Fruit fly (Drosophila melanogaster) whole organism, embryonic: ENCODE data around the gene Zpr1.

Experiments
- Ada2b ChIP-seq: fragments of 200-800 bp; sonication (Bioruptor generic); IDR thresholded peaks from 2 replicates; pipeline ENCODE4 v1.3.6; 2022; ENCODE audit warnings: missing biosample characterization, missing genetic modification characterization
- B-H1 ChIP-seq: fragments of 200-800 bp; sonication (Bioruptor generic); IDR thresholded peaks from 3 replicates; pipeline ENCODE4 v1.3.6; 2022; ENCODE audit warnings: missing biosample characterization, missing genetic modification characterization
- BtbVII ChIP-seq: fragments of 200-800 bp; sonication (Bioruptor generic); optimal IDR thresholded peaks from 3 replicates; lab custom pipeline; 2017; ENCODE audit warnings: missing biosample characterization, mild to moderate bottlenecking, missing genetic modification characterization
- CG10209 ChIP-seq: fragments of 200-800 bp; sonication (Bioruptor generic); optimal IDR thresholded peaks from 3 replicates; lab custom pipeline; 2017; ENCODE audit warnings: missing biosample characterization, mild to moderate bottlenecking, missing genetic modification characterization, missing genetic modification reagents
- CG1024 ChIP-seq: fragments of 200-800 bp; sonication (Bioruptor generic); IDR thresholded peaks from 2 replicates; pipeline ENCODE4 v1.3.6; 2022; ENCODE audit warnings: missing biosample characterization, missing genetic modification characterization
- CG10462 ChIP-seq: fragments of 200-800 bp; sonication (Bioruptor generic); optimal IDR thresholded peaks from 2 replicates; lab custom pipeline; 2016; ENCODE audit warnings: missing biosample characterization, missing genetic modification characterization
- CG10979 ChIP-seq: fragments of 200-800 bp; sonication (Bioruptor generic); optimal IDR thresholded peaks from 2 replicates; lab custom pipeline; 2018; ENCODE audit warnings: missing biosample characterization, mild to moderate bottlenecking, missing genetic modification characterization, moderate library complexity
- CG1233 ChIP-seq: fragments of 200-800 bp; sonication (Bioruptor generic); optimal IDR thresholded peaks from 4 replicates; lab custom pipeline; 2018; ENCODE audit warnings: missing biosample characterization, mild to moderate bottlenecking, missing genetic modification characterization
- CG12391 ChIP-seq: fragments of 200-800 bp; sonication (Bioruptor generic); optimal IDR thresholded peaks from 3 replicates; lab custom pipeline; 2018; ENCODE audit warnings: missing biosample characterization, mild to moderate bottlenecking, missing genetic modification characterization, moderate library complexity
- CG12659 ChIP-seq: fragments of 200-800 bp; sonication (Bioruptor generic); optimal IDR thresholded peaks from 3 replicates; lab custom pipeline; 2017; ENCODE audit warnings: mild to moderate bottlenecking, missing biosample characterization, missing genetic modification reagents, missing genetic modification characterization
- CG17361 ChIP-seq: fragments of 200-800 bp; sonication (Bioruptor generic); IDR thresholded peaks from 3 replicates; pipeline ENCODE4 v1.3.6; 2022; ENCODE audit warnings: missing biosample characterization, missing genetic modification characterization
- CG17385 ChIP-seq: fragments of 200-800 bp; sonication (Bioruptor generic); optimal IDR thresholded peaks from 3 replicates; lab custom pipeline; 2018; ENCODE audit warnings: missing biosample characterization, mild to moderate bottlenecking, missing genetic modification characterization
- CG1792 ChIP-seq: fragments of 200-800 bp; sonication (Bioruptor generic); optimal IDR thresholded peaks from 2 replicates; lab custom pipeline; 2016; ENCODE audit warnings: missing biosample characterization, missing genetic modification characterization
- CG18262 ChIP-seq: fragments of 200-800 bp; optimal IDR thresholded peaks from 3 replicates; lab custom pipeline; 2019; ENCODE audit warnings: missing biosample characterization, mild to moderate bottlenecking, missing genetic modification characterization, moderate library complexity
- CG1832 ChIP-seq: fragments of 200-800 bp; sonication (Bioruptor generic); optimal IDR thresholded peaks from 2 replicates; lab custom pipeline; 2017; ENCODE audit warnings: missing biosample characterization, mild to moderate bottlenecking, missing genetic modification characterization, inconsistent platforms
- CG18619 ChIP-seq: fragments of 200-800 bp; sonication (Bioruptor generic); optimal IDR thresholded peaks from 3 replicates; lab custom pipeline; 2017; ENCODE audit warnings: missing biosample characterization, mild to moderate bottlenecking, missing genetic modification characterization
- CG2712 ChIP-seq: fragments of 200-800 bp; optimal IDR thresholded peaks from 3 replicates; lab custom pipeline; 2019; ENCODE audit warnings: missing biosample characterization, mild to moderate bottlenecking, missing genetic modification characterization, moderate library complexity
- CG30403 ChIP-seq: fragments of 200-800 bp; sonication (Bioruptor generic); optimal IDR thresholded peaks from 3 replicates; lab custom pipeline; 2016; ENCODE audit warnings: missing biosample characterization, missing genetic modification characterization
- CG3281 ChIP-seq: fragments of 200-800 bp; sonication (Bioruptor generic); optimal IDR thresholded peaks from 3 replicates; lab custom pipeline; 2017; ENCODE audit warnings: missing biosample characterization, mild to moderate bottlenecking, missing genetic modification characterization
- CG3726 ChIP-seq: fragments of 200-800 bp; sonication (Bioruptor generic); IDR thresholded peaks from 3 replicates; pipeline ENCODE4, ENCODE4 v1.3.6; 2022; ENCODE audit warnings: missing biosample characterization, missing genetic modification characterization
- CG4328 ChIP-seq: fragments of 200-800 bp; sonication (Bioruptor generic); optimal IDR thresholded peaks from 3 replicates; lab custom pipeline; 2017; ENCODE audit warnings: missing biosample characterization, missing genetic modification reagents, missing genetic modification characterization
- CG6254 ChIP-seq: fragments of 200-800 bp; sonication (Bioruptor generic); optimal IDR thresholded peaks from 3 replicates; lab custom pipeline; 2017; ENCODE audit warnings: mild to moderate bottlenecking, missing biosample characterization, missing genetic modification reagents, missing genetic modification characterization
- CG6765 ChIP-seq: fragments of 200-800 bp; sonication (Bioruptor generic); optimal IDR thresholded peaks from 3 replicates; lab custom pipeline; 2017; ENCODE audit warnings: missing biosample characterization, mild to moderate bottlenecking, missing genetic modification characterization
- CG8281 ChIP-seq: fragments of 200-800 bp; sonication (Bioruptor generic); optimal IDR thresholded peaks from 2 replicates; lab custom pipeline; 2018; ENCODE audit warnings: missing biosample characterization, mild to moderate bottlenecking, missing genetic modification characterization, moderate library complexity
- Doc3 ChIP-seq: fragments of 200-800 bp; sonication (Bioruptor generic); IDR thresholded peaks from 3 replicates; pipeline ENCODE4 v1.3.6; 2022; ENCODE audit warnings: missing biosample characterization, missing genetic modification characterization; ENCODE audit not compliant: partially characterized antibody
- Dp ChIP-seq: fragments of 200-800 bp; sonication (Bioruptor generic); optimal IDR thresholded peaks from 2 replicates; lab custom pipeline; 2018; ENCODE audit warnings: missing biosample characterization, mild to moderate bottlenecking, missing genetic modification characterization, moderate library complexity
- Hr3 ChIP-seq: fragments of 200-800 bp; sonication (Bioruptor generic); optimal IDR thresholded peaks from 3 replicates; lab custom pipeline; 2016; ENCODE audit warnings: missing biosample characterization, missing genetic modification characterization
- Hr51 ChIP-seq, 2 experiments: fragments of 200-800 bp; sonication (Bioruptor generic); optimal IDR thresholded peaks; 2 replicates in 1 of 2; 3 replicates in 1 of 2; lab custom pipeline; 2016 to 2018; ENCODE audit warnings: missing biosample characterization in 2 of 2, missing genetic modification characterization in 2 of 2, mild to moderate bottlenecking in 1 of 2, moderate library complexity in 1 of 2
- Nf-YC ChIP-seq: fragments of 200-800 bp; optimal IDR thresholded peaks from 3 replicates; lab custom pipeline; 2019; ENCODE audit warnings: missing biosample characterization, mild to moderate bottlenecking, missing genetic modification characterization, moderate library complexity
- Oli ChIP-seq: fragments of 200-800 bp; sonication (Bioruptor generic); optimal IDR thresholded peaks from 2 replicates; lab custom pipeline; 2018; ENCODE audit warnings: missing biosample characterization, mild to moderate bottlenecking, missing genetic modification characterization, moderate library complexity
- Xrp1 ChIP-seq: fragments of 200-800 bp; sonication (Bioruptor generic); IDR thresholded peaks from 2 replicates; pipeline ENCODE4 v1.3.6; 2022; ENCODE audit warnings: missing biosample characterization, missing genetic modification characterization
- cato ChIP-seq: fragments of 200-800 bp; sonication (Bioruptor generic); optimal IDR thresholded peaks from 2 replicates; lab custom pipeline; 2016; ENCODE audit warnings: missing biosample characterization, missing genetic modification characterization, borderline replicate concordance
- caup ChIP-seq: fragments of 200-800 bp; sonication (Bioruptor generic); optimal IDR thresholded peaks from 3 replicates; lab custom pipeline; 2017; ENCODE audit warnings: missing biosample characterization, mild to moderate bottlenecking, missing genetic modification characterization, moderate library complexity; ENCODE audit not compliant: severe bottlenecking
- croc ChIP-seq: fragments of 200-800 bp; sonication (Bioruptor generic); conservative IDR thresholded peaks from 3 replicates; pipeline ENCODE4 v1.3.6; 2022; ENCODE audit warnings: missing biosample characterization, missing genetic modification characterization
- crol ChIP-seq: fragments of 200-800 bp; sonication (Bioruptor generic); IDR thresholded peaks from 2 replicates; pipeline ENCODE4 v1.3.6; 2022; ENCODE audit warnings: missing biosample characterization, missing genetic modification characterization
- disco-r ChIP-seq: fragments of 200-800 bp; sonication (Bioruptor generic); optimal IDR thresholded peaks from 2 replicates; lab custom pipeline; 2016; ENCODE audit warnings: missing biosample characterization, missing genetic modification characterization
- esg ChIP-seq: fragments of 200-800 bp; sonication (Bioruptor generic); conservative IDR thresholded peaks from 2 replicates; pipeline ENCODE4 v1.3.6; 2022; ENCODE audit warnings: missing biosample characterization, missing genetic modification characterization
- fd102C ChIP-seq: fragments of 200-800 bp; sonication (Bioruptor generic); optimal IDR thresholded peaks from 2 replicates; lab custom pipeline; 2018; ENCODE audit warnings: missing biosample characterization, mild to moderate bottlenecking, missing genetic modification characterization, moderate library complexity
- ind ChIP-seq: fragments of 200-800 bp; sonication (Bioruptor generic); optimal IDR thresholded peaks from 3 replicates; lab custom pipeline; 2016; ENCODE audit warnings: missing biosample characterization, missing genetic modification characterization
- nau ChIP-seq: fragments of 200-800 bp; sonication (Bioruptor generic); optimal IDR thresholded peaks from 3 replicates; lab custom pipeline; 2017; ENCODE audit warnings: missing biosample characterization, mild to moderate bottlenecking, missing genetic modification characterization, missing genetic modification reagents
- pb ChIP-seq: fragments of 200-800 bp; sonication (Bioruptor generic); optimal IDR thresholded peaks from 3 replicates; lab custom pipeline; 2016; ENCODE audit warnings: missing biosample characterization, missing genetic modification characterization
- phol ChIP-seq: fragments of 200-800 bp; sonication (Bioruptor generic); optimal IDR thresholded peaks from 3 replicates; lab custom pipeline; 2018; ENCODE audit warnings: missing biosample characterization, mild to moderate bottlenecking, missing genetic modification characterization, moderate library complexity
- pnt ChIP-seq: fragments of 200-800 bp; sonication (Bioruptor generic); optimal IDR thresholded peaks from 3 replicates; lab custom pipeline; 2016; ENCODE audit warnings: missing biosample characterization, missing genetic modification characterization
- prd ChIP-seq, 3 experiments: fragments of >200 bp in 2 of 3; fragments of 200-800 bp in 1 of 3; sonication (Bioruptor generic) in 1 of 3; optimal IDR thresholded peaks in 2 of 3; IDR thresholded peaks in 1 of 3; 2 replicates in 2 of 3; 3 replicates in 1 of 3; pipeline versions ENCODE4 v1.3.6 to Lab custom; 2017 to 2022; ENCODE audit warnings: missing biosample characterization in 1 of 3, missing genetic modification characterization in 1 of 3
- scrt ChIP-seq: fragments of 200-800 bp; sonication (Bioruptor generic); optimal IDR thresholded peaks from 2 replicates; lab custom pipeline; 2018; ENCODE audit warnings: missing biosample characterization, mild to moderate bottlenecking, missing genetic modification characterization, moderate library complexity
- sob ChIP-seq: fragments of 200-800 bp; sonication (Bioruptor generic); IDR thresholded peaks from 2 replicates; pipeline ENCODE4 v1.3.6; 2022; ENCODE audit warnings: missing biosample characterization, missing genetic modification characterization
- ttk ChIP-seq: fragments of 200-800 bp; sonication (Bioruptor generic); IDR thresholded peaks from 2 replicates; pipeline ENCODE4 v2.1.2; 2022; ENCODE audit warnings: missing biosample characterization, missing genetic modification characterization
- zf30C ChIP-seq: fragments of 200-800 bp; sonication (Bioruptor generic); optimal IDR thresholded peaks from 3 replicates; lab custom pipeline; 2018; ENCODE audit warnings: missing biosample characterization, mild to moderate bottlenecking, missing genetic modification characterization

Zpr1 gene

dm6 chrX:9119671-9120364, 42.1 kb downstream of the Zpr1 start (continued):
- TF ChIP-seq CG18262 (tag; lab: Kevin White, UChicago) (peak; percentile 58), CG3281 (peak; percentile 33), nau (GFP tag; lab: Kevin White, UChicago) (no peak), CG12659 (peak; percentile 15), disco-r (no peak), sob (GFP tag; lab: Robert Waterston, UW) (no peak), CG2712 (tag; lab: Kevin White, UChicago) (peak; percentile 24), CG10462 (GFP tag; lab: Kevin White, UChicago) (no peak), scrt (GFP tag; lab: Kevin White, UChicago) (no peak), caup (peak; percentile 16), Oli (peak; percentile 31), CG6254 (no peak), ttk (GFP tag; lab: Robert Waterston, UW) (no peak), phol (tag; lab: Kevin White, UChicago) (peak; percentile 46), ind (GFP tag; lab: Kevin White, UChicago) (peak; percentile 31), CG6765 (GFP tag; lab: Kevin White, UChicago) (no peak), CG1024 (no peak), BtbVII (GFP tag; lab: Kevin White, UChicago) (peak; percentile 36), CG1792 (GFP tag; lab: Kevin White, UChicago) (no peak), zf30C (peak; percentile 11), Doc3 (GFP tag; lab: Robert Waterston, UW) (no peak), esg (no peak), CG3726 (GFP tag; lab: Robert Waterston, UW) (no peak), croc (no peak), CG17385 (GFP tag; lab: Kevin White, UChicago) (peak; percentile 39), pb (GFP tag; lab: Kevin White, UChicago) (peak; percentile 12), Nf-YC (tag; lab: Kevin White, UChicago) (no peak), cato (no peak), CG8281 (tag; lab: Kevin White, UChicago) (no peak), CG10979 (tag; lab: Kevin White, UChicago) (peak; percentile 44), Ada2b (GFP tag; lab: Robert Waterston, UW) (no peak), CG1233 (peak; percentile 12), CG4328 (GFP tag; lab: Kevin White, UChicago) (peak; percentile 7), Hr51 (GFP tag; optimal IDR thresholded peaks at IDR 0.05; lab: Kevin White, UChicago) (peak in 1 of 2 experiments; percentile 35), fd102C (GFP tag; lab: Kevin White, UChicago) (no peak), Dp (GFP tag; lab: Kevin White, UChicago) (no peak), pnt (GFP tag; lab: Kevin White, UChicago) (no peak), CG10209 (GFP tag; lab: Kevin White, UChicago) (peak; percentile 34), CG18619 (GFP tag; lab: Kevin White, UChicago) (peak; percentile 5), CG17361 (GFP tag; lab: Robert Waterston, UW) (peak; percentile 49; the same call in 2 of the 3 replicates), Hr3 (peak; percentile 17), crol (GFP tag; lab: Robert Waterston, UW) (peak; percentile 73), CG30403 (GFP tag; lab: Kevin White, UChicago) (peak; percentile 38), CG12391 (tag; lab: Kevin White, UChicago) (peak; percentile 28), Xrp1 (GFP tag; lab: Robert Waterston, UW) (no peak), CG1832 (no peak), B-H1 (GFP tag; lab: Robert Waterston, UW) (no peak), prd (optimal IDR thresholded peaks at IDR 0.05; lab: Kevin White, UChicago) (no peak), prd (GFP tag; IDR thresholded peaks at IDR 0.05; lab: Robert Waterston, UW) (peak; percentile 41; the same call in 1 of the 3 replicates)
